Worm (Caenorhabditis elegans) whole organism, young adult: Measurements from ENCODE around the gene vhp-1.
A peak's percentile ranks its signal among the peaks of the same experiment; 100 is the strongest.

Source experiments
- B0336.3 ChIP-seq: fragments of 200-800 bp; sonication (Bioruptor generic); IDR thresholded peaks from 2 replicates; pipeline ENCODE4 v1.3.6; 2022; ENCODE audit warnings: missing genetic modification characterization, missing compliant biosample characterization
- D2030.7 ChIP-seq: fragments of 200-800 bp; sonication (Bioruptor generic); IDR thresholded peaks from 2 replicates; pipeline ENCODE4 v1.3.6; 2022; ENCODE audit warnings: missing genetic modification reagents, missing genetic modification characterization, missing compliant biosample characterization
- F37B4.10 ChIP-seq: fragments of 200-800 bp; sonication (Bioruptor generic); IDR thresholded peaks from 2 replicates; pipeline ENCODE4 v1.3.6; 2022; ENCODE audit warnings: missing genetic modification characterization, missing compliant biosample characterization
- F57C9.4 ChIP-seq: sonication (generic microtip); optimal IDR thresholded peaks from 2 replicates; lab custom pipeline; 2017; ENCODE audit warnings: mild to moderate bottlenecking, missing genetic modification characterization, missing compliant biosample characterization
- Y56A3A.18 ChIP-seq: fragments of 200-800 bp; sonication (Bioruptor generic); IDR thresholded peaks from 2 replicates; pipeline ENCODE4 v1.3.6; 2022; ENCODE audit warnings: missing genetic modification reagents, missing genetic modification characterization, missing compliant biosample characterization
- Y95B8A.8 ChIP-seq: fragments of 200-800 bp; sonication (Bioruptor generic); IDR thresholded peaks from 2 replicates; pipeline ENCODE4 v1.3.6; 2022; ENCODE audit warnings: missing genetic modification reagents, missing genetic modification characterization, missing compliant biosample characterization
- ZK185.1 ChIP-seq: sonication (generic microtip); optimal IDR thresholded peaks from 2 replicates; lab custom pipeline; 2016; ENCODE audit warnings: mild to moderate bottlenecking, missing genetic modification characterization, missing compliant biosample characterization; ENCODE audit not compliant: poor library complexity, severe bottlenecking
- ccch-3 ChIP-seq: fragments of 200-800 bp; sonication (Bioruptor generic); optimal IDR thresholded peaks from 2 replicates; lab custom pipeline; 2018; ENCODE audit warnings: mild to moderate bottlenecking, missing genetic modification characterization, missing compliant biosample characterization
- cebp-1 ChIP-seq, 2 experiments: fragments of 200-800 bp in 1 of 2; sonication (Bioruptor generic) in 1 of 2; sonication (generic microtip) in 1 of 2; IDR thresholded peaks in 1 of 2; optimal IDR thresholded peaks in 1 of 2; 2 replicates each; pipeline versions ENCODE4 v1.3.6 to Lab custom; 2017 to 2022; ENCODE audit warnings: missing compliant biosample characterization in 2 of 2, missing genetic modification characterization in 2 of 2, mild to moderate bottlenecking in 1 of 2, missing genetic modification reagents in 1 of 2, moderate library complexity in 1 of 2
- ceh-58 ChIP-seq: fragments of 200-800 bp; sonication (Bioruptor generic); IDR thresholded peaks from 2 replicates; pipeline ENCODE4 v1.3.6; 2022; ENCODE audit warnings: missing genetic modification characterization, missing compliant biosample characterization
- ceh-79 ChIP-seq: sonication (generic microtip); optimal IDR thresholded peaks from 2 replicates; lab custom pipeline; 2017; ENCODE audit warnings: mild to moderate bottlenecking, missing genetic modification characterization, missing compliant biosample characterization
- die-1 ChIP-seq: sonication (generic microtip); optimal IDR thresholded peaks from 2 replicates; lab custom pipeline; 2016; ENCODE audit warnings: missing genotype, mild to moderate bottlenecking, missing genetic modification characterization, missing compliant biosample characterization
- efl-1 ChIP-seq: fragments of 150-350 bp; optimal IDR thresholded peaks from 2 replicates; lab custom pipeline; 2014; ENCODE audit warnings: missing biosample characterization, missing genetic modification reagents, missing genetic modification characterization
- egl-18 ChIP-seq: fragments of 200-800 bp; sonication (Bioruptor generic); IDR thresholded peaks from 2 replicates; pipeline ENCODE4 v1.3.6; 2022; ENCODE audit warnings: missing genetic modification reagents, missing genetic modification characterization, missing compliant biosample characterization
- ets-4 ChIP-seq: fragments of 200-800 bp; sonication (Bioruptor generic); optimal IDR thresholded peaks from 2 replicates; lab custom pipeline; 2018; ENCODE audit warnings: mild to moderate bottlenecking, missing genetic modification characterization, missing compliant biosample characterization
- fkh-3 ChIP-seq: sonication (generic microtip); optimal IDR thresholded peaks from 2 replicates; lab custom pipeline; 2016; ENCODE audit warnings: mild to moderate bottlenecking, missing genetic modification characterization, missing compliant biosample characterization
- hrde-1 ChIP-seq: sonication (generic microtip); optimal IDR thresholded peaks from 2 replicates; lab custom pipeline; 2016; ENCODE audit warnings: missing genetic modification characterization, mild to moderate bottlenecking, missing compliant biosample characterization, moderate library complexity, missing genotype, missing genetic modification reagents, borderline replicate concordance
- lag-1 ChIP-seq: fragments of 200-800 bp; sonication (Bioruptor generic); IDR thresholded peaks from 2 replicates; pipeline ENCODE4 v1.3.6; 2022; ENCODE audit warnings: missing genetic modification reagents, missing genetic modification characterization, missing compliant biosample characterization
- lin-35 ChIP-seq, 3 experiments: fragments of 150-350 bp in 2 of 3; sonication (generic microtip) in 1 of 3; optimal IDR thresholded peaks; 2 replicates each; lab custom pipeline; 2014 to 2018; ENCODE audit warnings: missing biosample characterization in 3 of 3, missing genetic modification characterization in 3 of 3, missing genetic modification reagents in 3 of 3
- lir-1 ChIP-seq: fragments of 200-800 bp; sonication (Bioruptor generic); conservative IDR thresholded peaks from 2 replicates; pipeline ENCODE4 v1.3.6; 2022; ENCODE audit warnings: missing genetic modification reagents, missing genetic modification characterization, missing compliant biosample characterization
- madf-10 ChIP-seq: sonication (generic microtip); optimal IDR thresholded peaks from 2 replicates; lab custom pipeline; 2016; ENCODE audit warnings: mild to moderate bottlenecking, missing genetic modification characterization, missing compliant biosample characterization
- mes-4 ChIP-seq: sonication (generic microtip); optimal IDR thresholded peaks from 2 replicates; lab custom pipeline; 2016; ENCODE audit warnings: missing genotype, missing genetic modification characterization, missing compliant biosample characterization
- nfya-1 ChIP-seq: sonication (generic microtip); optimal IDR thresholded peaks from 2 replicates; lab custom pipeline; 2017; ENCODE audit warnings: antibody characterized with exemption, missing compliant biosample characterization, missing genetic modification characterization, borderline replicate concordance; ENCODE audit not compliant: insufficient read depth
- nfya-2 ChIP-seq: fragments of 200-800 bp; sonication (Bioruptor generic); IDR thresholded peaks from 2 replicates; pipeline ENCODE4 v1.3.6; 2022; ENCODE audit warnings: missing genetic modification reagents, missing genetic modification characterization, missing compliant biosample characterization
- nhr-120 ChIP-seq: fragments of 200-800 bp; sonication (Bioruptor generic); IDR thresholded peaks from 2 replicates; pipeline ENCODE4 v1.3.6; 2022; ENCODE audit warnings: missing genetic modification characterization, missing compliant biosample characterization
- nhr-179 ChIP-seq: sonication (generic microtip); optimal IDR thresholded peaks from 2 replicates; lab custom pipeline; 2016; ENCODE audit warnings: mild to moderate bottlenecking, missing genetic modification characterization, missing compliant biosample characterization
- nhr-80 ChIP-seq: sonication (generic microtip); optimal IDR thresholded peaks from 2 replicates; lab custom pipeline; 2016; ENCODE audit warnings: missing genetic modification characterization, missing compliant biosample characterization
- nhr-90 ChIP-seq: sonication (generic microtip); optimal IDR thresholded peaks from 2 replicates; lab custom pipeline; 2016; ENCODE audit warnings: missing genotype, mild to moderate bottlenecking, missing genetic modification characterization, missing compliant biosample characterization
- pha-4 ChIP-seq: fragments of 150-350 bp; sonication (generic microtip); optimal IDR thresholded peaks from 2 replicates; lab custom pipeline; 2014; ENCODE audit warnings: missing biosample characterization, missing genetic modification reagents, missing genetic modification characterization
- sdz-38 ChIP-seq: sonication (generic microtip); optimal IDR thresholded peaks from 2 replicates; lab custom pipeline; 2016; ENCODE audit warnings: missing genotype, missing genetic modification characterization, missing compliant biosample characterization
- snpc-3.4 ChIP-seq: sonication (generic microtip); optimal IDR thresholded peaks from 2 replicates; lab custom pipeline; 2017; ENCODE audit warnings: missing genetic modification characterization, mild to moderate bottlenecking, missing compliant biosample characterization, antibody characterized with exemption, moderate library complexity, missing genotype, missing genetic modification reagents
- sptf-2 ChIP-seq: fragments of 200-800 bp; sonication (Bioruptor generic); optimal IDR thresholded peaks from 2 replicates; lab custom pipeline; 2018; ENCODE audit warnings: mild to moderate bottlenecking, missing genetic modification characterization, missing compliant biosample characterization
- tbp1 ChIP-seq: fragments of 200-800 bp; sonication (Bioruptor generic); optimal IDR thresholded peaks from 2 replicates; lab custom pipeline; 2018; ENCODE audit warnings: mild to moderate bottlenecking, missing genetic modification characterization, missing compliant biosample characterization
- tbx-9 ChIP-seq: sonication (generic microtip); optimal IDR thresholded peaks from 2 replicates; lab custom pipeline; 2016; ENCODE audit warnings: borderline replicate concordance, missing genetic modification characterization, inconsistent platforms, missing compliant biosample characterization
- tlf-1 ChIP-seq: fragments of 200-800 bp; sonication (Bioruptor generic); optimal IDR thresholded peaks from 2 replicates; lab custom pipeline; 2018; ENCODE audit warnings: mild to moderate bottlenecking, missing genetic modification characterization, missing compliant biosample characterization
- unc-62 ChIP-seq: fragments of 150-350 bp; optimal IDR thresholded peaks from 2 replicates; lab custom pipeline; 2014; ENCODE audit warnings: missing biosample characterization, missing genetic modification reagents, missing genetic modification characterization
- xnd-1 ChIP-seq: sonication (generic microtip); optimal IDR thresholded peaks from 2 replicates; lab custom pipeline; 2016; ENCODE audit warnings: missing genotype, missing genetic modification reagents, missing genetic modification characterization, missing compliant biosample characterization

vhp-1 gene

ce11 chrII:5323773-5324172 lies 697 bp downstream of the vhp-1 start:
- TF ChIP-seq ceh-79 (no peak), tbp1 (GFP tag; lab: Kevin White, UChicago) (peak; percentile 3), die-1 (tag; lab: Kevin White, UChicago) (no peak), unc-62 (GFP tag; lab: Kevin White, UChicago) (peak; percentile 36), Y95B8A.8 (GFP tag; lab: Robert Waterston, UW) (no peak), egl-18 (GFP tag; lab: Robert Waterston, UW) (no peak), hrde-1 (tag; lab: Kevin White, UChicago) (no peak), tbx-9 (tag; lab: Kevin White, UChicago) (no peak), ets-4 (GFP tag; lab: Kevin White, UChicago) (peak; percentile 11), nhr-80 (peak; percentile 88), ccch-3 (GFP tag; lab: Kevin White, UChicago) (no peak), nhr-179 (tag; lab: Kevin White, UChicago) (no peak), cebp-1 (GFP tag; IDR thresholded peaks at IDR 0.05; lab: Robert Waterston, UW) (no peak), cebp-1 (tag; optimal IDR thresholded peaks at IDR 0.05; lab: Kevin White, UChicago) (peak; percentile 46), pha-4 (peak; percentile 67), F57C9.4 (no peak), B0336.3 (0 out of 2 replicates have a peak, but pooled peaks have one; percentile 29), madf-10 (tag; lab: Kevin White, UChicago) (no peak), sptf-2 (GFP tag; lab: Kevin White, UChicago) (no peak), xnd-1 (tag; lab: Kevin White, UChicago) (no peak), snpc-3.4 (no peak)
- TF ChIP-seq, all 124 proteins: peak for 7

ce11 chrII:5324653-5325052 lies 1.6 kb downstream of the vhp-1 start:
- TF ChIP-seq mes-4 (tag; lab: Kevin White, UChicago) (no peak), nhr-90 (no peak), Y56A3A.18 (GFP tag; lab: Robert Waterston, UW) (no peak), nhr-120 (GFP tag; lab: Robert Waterston, UW) (no peak), unc-62 (GFP tag; lab: Kevin White, UChicago) (no peak), ceh-58 (GFP tag; lab: Robert Waterston, UW) (no peak), efl-1 (GFP tag; lab: Kevin White, UChicago) (no peak), D2030.7 (GFP tag; lab: Robert Waterston, UW) (no peak), lir-1 (GFP tag; lab: Robert Waterston, UW) (no peak), nfya-2 (GFP tag; lab: Robert Waterston, UW) (no peak), fkh-3 (tag; lab: Kevin White, UChicago) (no peak), xnd-1 (tag; lab: Kevin White, UChicago) (no peak), tlf-1 (GFP tag; lab: Kevin White, UChicago) (no peak), nfya-1 (tag; lab: Kevin White, UChicago) (no peak), lin-35 (GFP tag; optimal IDR thresholded peaks at IDR 0.05; lab: Kevin White, UChicago) (no peak), lag-1 (no peak), egl-18 (GFP tag; lab: Robert Waterston, UW) (no peak), sdz-38 (tag; lab: Kevin White, UChicago) (no peak), F37B4.10 (no peak), ZK185.1 (tag; lab: Kevin White, UChicago) (no peak)
